Fruit fly (Drosophila melanogaster): ENCODE measurements around the gene CG2519.

dm6 chr3R:5572900-5573665 is 25.5 kb upstream of the CG2519 start:
- TF ChIP-seq repo (GFP tag; optimal IDR thresholded peaks at IDR 0.05) (no peak), Sox100B (GFP tag; optimal IDR thresholded peaks at IDR 0.05) (no peak), CG4730 (GFP tag; IDR thresholded peaks at IDR 0.05) (no peak), CG1233 (GFP tag; optimal IDR thresholded peaks at IDR 0.05) (no peak), CG1529 (GFP tag; optimal IDR thresholded peaks at IDR 0.05) (no peak), E2f2 (GFP tag; IDR thresholded peaks at IDR 0.05) (no peak), CG4360 (GFP tag; IDR thresholded peaks at IDR 0.05) (no peak), lola (GFP tag; optimal IDR thresholded peaks at IDR 0.05) (no peak), nom (GFP tag; optimal IDR thresholded peaks at IDR 0.05) (no peak)

Data from whole organism, embryonic.